Worm (Caenorhabditis elegans) whole organism, early embryonic: ENCODE results near the gene rpl-11.1.

ENCODE experiments used
- B0310.2 ChIP-seq: sonication (generic microtip); optimal IDR thresholded peaks from 2 replicates; lab custom pipeline; 2016; ENCODE audit warnings: mild to moderate bottlenecking, missing genetic modification characterization, missing compliant biosample characterization
- F13C5.2 ChIP-seq: sonication (generic microtip); optimal IDR thresholded peaks from 2 replicates; lab custom pipeline; 2017; ENCODE audit warnings: mild to moderate bottlenecking, missing genetic modification characterization, inconsistent platforms, missing compliant biosample characterization
- aly-1 ChIP-seq: sonication (generic microtip); optimal IDR thresholded peaks from 2 replicates; lab custom pipeline; 2016; ENCODE audit warnings: missing genetic modification characterization, missing compliant biosample characterization
- ama-1 ChIP-seq: fragments of 150-350 bp; optimal IDR thresholded peaks from 2 replicates; lab custom pipeline; 2014
- ceh-13 ChIP-seq: fragments of 200-800 bp; sonication (Bioruptor generic); optimal IDR thresholded peaks from 2 replicates; lab custom pipeline; 2018; ENCODE audit warnings: mild to moderate bottlenecking, missing genetic modification characterization, missing compliant biosample characterization
- ceh-36 ChIP-seq: sonication (generic microtip); optimal IDR thresholded peaks from 2 replicates; lab custom pipeline; 2016; ENCODE audit warnings: missing genetic modification characterization, inconsistent platforms, missing compliant biosample characterization
- ets-7 ChIP-seq: sonication (generic microtip); optimal IDR thresholded peaks from 2 replicates; lab custom pipeline; 2016; ENCODE audit warnings: missing genotype, missing genetic modification characterization, missing compliant biosample characterization
- flt-1 ChIP-seq: fragments of 200-800 bp; sonication (Bioruptor generic); IDR thresholded peaks from 2 replicates; pipeline ENCODE4 v1.3.6; 2022; ENCODE audit warnings: missing genetic modification characterization, missing compliant biosample characterization
- hmbx-1 ChIP-seq: sonication (generic microtip); optimal IDR thresholded peaks from 2 replicates; lab custom pipeline; 2016; ENCODE audit warnings: mild to moderate bottlenecking, missing genetic modification characterization, missing compliant biosample characterization
- hmg-4 ChIP-seq: fragments of 200-800 bp; sonication (Bioruptor generic); optimal IDR thresholded peaks from 2 replicates; lab custom pipeline; 2018; ENCODE audit warnings: mild to moderate bottlenecking, missing genetic modification characterization, missing compliant biosample characterization
- hnd-1 ChIP-seq: sonication (generic microtip); optimal IDR thresholded peaks from 2 replicates; lab custom pipeline; 2016; ENCODE audit warnings: missing genetic modification characterization, missing compliant biosample characterization
- pes-1 ChIP-seq: fragments of 200-800 bp; sonication (Bioruptor generic); IDR thresholded peaks from 2 replicates; pipeline ENCODE4 v1.3.6; 2022; ENCODE audit warnings: missing genetic modification reagents, missing genetic modification characterization, missing compliant biosample characterization
- scrt-1 ChIP-seq: fragments of 200-800 bp; sonication (Bioruptor generic); IDR thresholded peaks from 2 replicates; pipeline ENCODE4 v1.3.6; 2022; ENCODE audit warnings: missing genetic modification characterization, missing compliant biosample characterization
- sea-1 ChIP-seq: fragments of 200-800 bp; sonication (Bioruptor generic); conservative IDR thresholded peaks from 2 replicates; pipeline ENCODE4 v1.3.6; 2022; ENCODE audit warnings: missing genetic modification characterization, missing compliant biosample characterization
- tbx-11 ChIP-seq: fragments of 200-800 bp; sonication (Bioruptor generic); IDR thresholded peaks from 2 replicates; pipeline ENCODE4 v1.3.6; 2022; ENCODE audit warnings: missing genetic modification characterization, missing compliant biosample characterization
- tbx-37 ChIP-seq: fragments of 200-800 bp; sonication (Bioruptor generic); conservative IDR thresholded peaks from 2 replicates; pipeline ENCODE4 v1.3.6; 2022; ENCODE audit warnings: missing genetic modification reagents, missing genetic modification characterization, missing compliant biosample characterization
- tra-4 ChIP-seq: sonication (generic microtip); optimal IDR thresholded peaks from 2 replicates; lab custom pipeline; 2017; ENCODE audit warnings: missing genetic modification characterization, missing compliant biosample characterization

rpl-11.1 gene

ce11 chrV:3552740-3553469, 33.0 kb downstream of the rpl-11.1 start, which contains the start of gene T24A6.20:
TSS of gene T24A6.20 (plus strand) at chrV:3553134.
- TF ChIP-seq hmg-4 (no peak), pes-1 (GFP tag; lab: Robert Waterston, UW) (no peak), sea-1 (GFP tag; lab: Robert Waterston, UW) (no peak), tra-4 (no peak), tbx-37 (GFP tag; lab: Robert Waterston, UW) (no peak), scrt-1 (GFP tag; lab: Robert Waterston, UW) (no peak), ama-1 (no peak), aly-1 (tag; lab: Kevin White, UChicago) (no peak), tbx-11 (GFP tag; lab: Robert Waterston, UW) (no peak), ets-7 (tag; lab: Kevin White, UChicago) (no peak), hnd-1 (tag; lab: Kevin White, UChicago) (no peak), F13C5.2 (tag; lab: Kevin White, UChicago) (no peak), hmbx-1 (tag; lab: Kevin White, UChicago) (no peak), B0310.2 (tag; lab: Kevin White, UChicago) (no peak), ceh-36 (no peak), flt-1 (GFP tag; lab: Robert Waterston, UW) (no peak), ceh-13 (GFP tag; lab: Kevin White, UChicago) (no peak)

ce11 chrV:3551765-3552164, 34.1 kb downstream of the rpl-11.1 start, which contains the start of gene grl-28:
TSS of gene grl-28 (minus strand) at chrV:3551865.
- no peak for TF ChIP-seq ama-1

- TF ChIP-seq hnd-1 (tag; lab: Kevin White, UChicago) (no peak), tra-4 (no peak), ama-1 (no peak), B0310.2 (tag; lab: Kevin White, UChicago) (no peak), tbx-37 (GFP tag; lab: Robert Waterston, UW) (no peak), ceh-13 (GFP tag; lab: Kevin White, UChicago) (no peak), F13C5.2 (tag; lab: Kevin White, UChicago) (no peak), hmbx-1 (tag; lab: Kevin White, UChicago) (no peak), pes-1 (GFP tag; lab: Robert Waterston, UW) (no peak), hmg-4 (no peak), ets-7 (tag; lab: Kevin White, UChicago) (no peak), aly-1 (tag; lab: Kevin White, UChicago) (no peak), sea-1 (GFP tag; lab: Robert Waterston, UW) (no peak), flt-1 (GFP tag; lab: Robert Waterston, UW) (no peak), tbx-11 (GFP tag; lab: Robert Waterston, UW) (no peak), ceh-36 (no peak)
Observed at ce11 chrV:3549553-3549952, 36.3 kb downstream of the rpl-11.1 start, which contains the start of gene sri-21. TSS of gene sri-21 (plus strand) at chrV:3549853.

ce11 chrV:3548798-3549197, 37.1 kb downstream of the rpl-11.1 start, which contains the start of gene srw-130:
TSS of gene srw-130 (minus strand) at chrV:3548898.
- TF ChIP-seq tra-4: no peak
- no peak for TF ChIP-seq F13C5.2 (tag; lab: Kevin White, UChicago)
- no peak for TF ChIP-seq scrt-1 (GFP tag; lab: Robert Waterston, UW)

ce11 chrV:3546517-3546916, 39.3 kb downstream of the rpl-11.1 start, which contains the start of gene srbc-68:
TSS of gene srbc-68 (minus strand) at chrV:3546617.
- TF ChIP-seq tbx-37 (GFP tag; lab: Robert Waterston, UW) (no peak), aly-1 (tag; lab: Kevin White, UChicago) (no peak), F13C5.2 (tag; lab: Kevin White, UChicago) (no peak), pes-1 (GFP tag; lab: Robert Waterston, UW) (no peak), B0310.2 (tag; lab: Kevin White, UChicago) (no peak)

ce11 chrV:3543344-3543743, 42.5 kb downstream of the rpl-11.1 start, which contains the start of gene nhr-222:
TSS of gene nhr-222 (minus strand) at chrV:3543444.
- TF ChIP-seq hmbx-1 (tag; lab: Kevin White, UChicago) (no peak), tbx-11 (GFP tag; lab: Robert Waterston, UW) (no peak), ets-7 (tag; lab: Kevin White, UChicago) (no peak), F13C5.2 (tag; lab: Kevin White, UChicago) (no peak), hmg-4 (no peak), flt-1 (GFP tag; lab: Robert Waterston, UW) (no peak), pes-1 (GFP tag; lab: Robert Waterston, UW) (no peak), sea-1 (GFP tag; lab: Robert Waterston, UW) (no peak), hnd-1 (tag; lab: Kevin White, UChicago) (no peak), B0310.2 (tag; lab: Kevin White, UChicago) (no peak), tra-4 (no peak), tbx-37 (GFP tag; lab: Robert Waterston, UW) (no peak), scrt-1 (GFP tag; lab: Robert Waterston, UW) (no peak), aly-1 (tag; lab: Kevin White, UChicago) (no peak), ceh-36 (no peak), ama-1 (no peak), ceh-13 (GFP tag; lab: Kevin White, UChicago) (no peak)

ce11 chrV:3541117-3541516, 44.7 kb downstream of the rpl-11.1 start, which contains the start of gene srbc-67:
TSS of gene srbc-67 (minus strand) at chrV:3541217.
- no peak for TF ChIP-seq hmbx-1 (tag; lab: Kevin White, UChicago)
- no peak for TF ChIP-seq ama-1
- TF ChIP-seq B0310.2 (tag; lab: Kevin White, UChicago): no peak
- no peak for TF ChIP-seq tra-4
- TF ChIP-seq hnd-1 (tag; lab: Kevin White, UChicago): no peak
- TF ChIP-seq sea-1 (GFP tag; lab: Robert Waterston, UW): no peak
- TF ChIP-seq hmg-4: no peak
